Worm (Caenorhabditis elegans) whole organism, young adult: ENCODE data around the gene C32D5.14.

Source experiments
- B0019.2 ChIP-seq: fragments of 200-800 bp; sonication (Bioruptor generic); conservative IDR thresholded peaks from 2 replicates; pipeline ENCODE4 v1.3.6; 2022; ENCODE audit warnings: missing genetic modification reagents, missing genetic modification characterization, missing compliant biosample characterization
- B0035.1 ChIP-seq: sonication (generic microtip); optimal IDR thresholded peaks from 2 replicates; lab custom pipeline; 2016; ENCODE audit warnings: missing genetic modification characterization, mild to moderate bottlenecking, missing compliant biosample characterization, missing genotype, missing genetic modification reagents
- C17E4.6 ChIP-seq: fragments of 200-800 bp; sonication (Bioruptor generic); IDR thresholded peaks from 2 replicates; pipeline ENCODE4 v1.3.6; 2022; ENCODE audit warnings: missing genetic modification reagents, missing genetic modification characterization, missing compliant biosample characterization
- F22D6.2 ChIP-seq: sonication (generic microtip); optimal IDR thresholded peaks from 2 replicates; lab custom pipeline; 2016; ENCODE audit warnings: mild to moderate bottlenecking, missing genetic modification characterization, missing compliant biosample characterization
- F23B12.7 ChIP-seq: sonication (generic microtip); optimal IDR thresholded peaks from 2 replicates; lab custom pipeline; 2017; ENCODE audit warnings: missing genetic modification characterization, mild to moderate bottlenecking, missing compliant biosample characterization, antibody characterized with exemption, moderate library complexity; ENCODE audit not compliant: insufficient read depth
- F37B4.10 ChIP-seq: fragments of 200-800 bp; sonication (Bioruptor generic); IDR thresholded peaks from 2 replicates; pipeline ENCODE4 v1.3.6; 2022; ENCODE audit warnings: missing genetic modification characterization, missing compliant biosample characterization
- F52B5.7 ChIP-seq: sonication (generic microtip); optimal IDR thresholded peaks from 2 replicates; lab custom pipeline; 2016; ENCODE audit warnings: mild to moderate bottlenecking, missing genetic modification characterization, missing compliant biosample characterization
- Y53F4B.3 ChIP-seq: fragments of 200-800 bp; sonication (Bioruptor generic); IDR thresholded peaks from 2 replicates; pipeline ENCODE4 v1.3.6; 2022; ENCODE audit warnings: missing genetic modification reagents, missing genetic modification characterization, missing compliant biosample characterization
- Y53G8AR.9 ChIP-seq: fragments of 200-800 bp; sonication (Bioruptor generic); conservative IDR thresholded peaks from 2 replicates; pipeline ENCODE4 v1.3.6; 2022; ENCODE audit warnings: missing genetic modification reagents, missing genetic modification characterization, missing compliant biosample characterization
- Y95B8A.8 ChIP-seq: fragments of 200-800 bp; sonication (Bioruptor generic); IDR thresholded peaks from 2 replicates; pipeline ENCODE4 v1.3.6; 2022; ENCODE audit warnings: missing genetic modification reagents, missing genetic modification characterization, missing compliant biosample characterization
- akir-1 ChIP-seq: fragments of 200-800 bp; sonication (Bioruptor generic); optimal IDR thresholded peaks from 2 replicates; lab custom pipeline; 2018; ENCODE audit warnings: mild to moderate bottlenecking, missing genetic modification characterization, moderate library complexity, missing compliant biosample characterization
- ama-1 ChIP-seq, 3 experiments: fragments of 150-350 bp in 1 of 3; sonication (generic microtip) in 2 of 3; optimal IDR thresholded peaks; 2 replicates each; lab custom pipeline; 2014 to 2018; ENCODE audit warnings: missing biosample characterization in 2 of 3, missing genetic modification characterization in 2 of 3, missing genetic modification reagents in 2 of 3
- aptf-2 ChIP-seq: fragments of 200-800 bp; sonication (Bioruptor generic); conservative IDR thresholded peaks from 2 replicates; pipeline ENCODE4 v1.3.6; 2022; ENCODE audit warnings: missing genetic modification reagents, missing genetic modification characterization, missing compliant biosample characterization
- atf-7 ChIP-seq: sonication (generic microtip); optimal IDR thresholded peaks from 2 replicates; lab custom pipeline; 2017; ENCODE audit warnings: mild to moderate bottlenecking, missing genetic modification characterization, missing compliant biosample characterization
- attf-5 ChIP-seq: fragments of 200-800 bp; sonication (Bioruptor generic); optimal IDR thresholded peaks from 2 replicates; lab custom pipeline; 2018; ENCODE audit warnings: mild to moderate bottlenecking, missing genetic modification characterization, missing compliant biosample characterization
- attf-6 ChIP-seq: fragments of 200-800 bp; sonication (Bioruptor generic); IDR thresholded peaks from 2 replicates; pipeline ENCODE4 v1.3.6; 2022; ENCODE audit warnings: missing genetic modification reagents, missing genetic modification characterization, missing compliant biosample characterization
- bed-2 ChIP-seq: fragments of 200-800 bp; sonication (Bioruptor generic); IDR thresholded peaks from 2 replicates; pipeline ENCODE4 v1.3.6; 2022; ENCODE audit warnings: missing genetic modification reagents, missing genetic modification characterization, missing compliant biosample characterization
- ccch-3 ChIP-seq: fragments of 200-800 bp; sonication (Bioruptor generic); optimal IDR thresholded peaks from 2 replicates; lab custom pipeline; 2018; ENCODE audit warnings: mild to moderate bottlenecking, missing genetic modification characterization, missing compliant biosample characterization
- ceh-100 ChIP-seq: fragments of 200-800 bp; sonication (Bioruptor generic); IDR thresholded peaks from 2 replicates; pipeline ENCODE4 v1.3.6; 2022; ENCODE audit warnings: missing genetic modification reagents, missing genetic modification characterization, missing compliant biosample characterization
- ceh-58 ChIP-seq: fragments of 200-800 bp; sonication (Bioruptor generic); IDR thresholded peaks from 2 replicates; pipeline ENCODE4 v1.3.6; 2022; ENCODE audit warnings: missing genetic modification characterization, missing compliant biosample characterization
- ceh-91 ChIP-seq: fragments of 200-800 bp; sonication (Bioruptor generic); IDR thresholded peaks from 2 replicates; pipeline ENCODE4 v1.3.6; 2022; ENCODE audit warnings: missing genetic modification reagents, missing genetic modification characterization, missing compliant biosample characterization
- dox-1 ChIP-seq: fragments of 200-800 bp; sonication (Bioruptor generic); IDR thresholded peaks from 2 replicates; pipeline ENCODE4 v1.3.6; 2022; ENCODE audit warnings: missing genetic modification reagents, missing genetic modification characterization, missing compliant biosample characterization
- efl-1 ChIP-seq: fragments of 150-350 bp; optimal IDR thresholded peaks from 2 replicates; lab custom pipeline; 2014; ENCODE audit warnings: missing biosample characterization, missing genetic modification reagents, missing genetic modification characterization
- egl-18 ChIP-seq: fragments of 200-800 bp; sonication (Bioruptor generic); IDR thresholded peaks from 2 replicates; pipeline ENCODE4 v1.3.6; 2022; ENCODE audit warnings: missing genetic modification reagents, missing genetic modification characterization, missing compliant biosample characterization
- egrh-3 ChIP-seq: fragments of 200-800 bp; sonication (Bioruptor generic); IDR thresholded peaks from 2 replicates; pipeline ENCODE4 v1.3.6; 2022; ENCODE audit warnings: missing genetic modification reagents, missing genetic modification characterization, missing compliant biosample characterization
- ekl-4 ChIP-seq: fragments of 200-800 bp; sonication (Bioruptor generic); IDR thresholded peaks from 2 replicates; pipeline ENCODE4 v1.3.6; 2022; ENCODE audit warnings: missing genetic modification reagents, missing genetic modification characterization, missing compliant biosample characterization
- hrde-1 ChIP-seq: sonication (generic microtip); optimal IDR thresholded peaks from 2 replicates; lab custom pipeline; 2016; ENCODE audit warnings: missing genetic modification characterization, mild to moderate bottlenecking, missing compliant biosample characterization, moderate library complexity, missing genotype, missing genetic modification reagents, borderline replicate concordance
- let-526 ChIP-seq: fragments of 200-800 bp; sonication (Bioruptor generic); IDR thresholded peaks from 2 replicates; pipeline ENCODE4 v1.3.6; 2022; ENCODE audit warnings: missing genetic modification reagents, missing genetic modification characterization, missing compliant biosample characterization
- lin-26 ChIP-seq: fragments of 200-800 bp; sonication (Bioruptor generic); IDR thresholded peaks from 2 replicates; pipeline ENCODE4 v1.3.6; 2022; ENCODE audit warnings: missing genetic modification reagents, missing genetic modification characterization, missing compliant biosample characterization
- lin-35 ChIP-seq, 3 experiments: fragments of 150-350 bp in 2 of 3; sonication (generic microtip) in 1 of 3; optimal IDR thresholded peaks; 2 replicates each; lab custom pipeline; 2014 to 2018; ENCODE audit warnings: missing biosample characterization in 3 of 3, missing genetic modification characterization in 3 of 3, missing genetic modification reagents in 3 of 3
- lin-54 ChIP-seq: fragments of 200-800 bp; sonication (Bioruptor generic); optimal IDR thresholded peaks from 2 replicates; lab custom pipeline; 2018; ENCODE audit warnings: mild to moderate bottlenecking, missing genetic modification characterization, missing compliant biosample characterization
- lir-1 ChIP-seq: fragments of 200-800 bp; sonication (Bioruptor generic); conservative IDR thresholded peaks from 2 replicates; pipeline ENCODE4 v1.3.6; 2022; ENCODE audit warnings: missing genetic modification reagents, missing genetic modification characterization, missing compliant biosample characterization
- mes-4 ChIP-seq: sonication (generic microtip); optimal IDR thresholded peaks from 2 replicates; lab custom pipeline; 2016; ENCODE audit warnings: missing genotype, missing genetic modification characterization, missing compliant biosample characterization
- nfya-2 ChIP-seq: fragments of 200-800 bp; sonication (Bioruptor generic); IDR thresholded peaks from 2 replicates; pipeline ENCODE4 v1.3.6; 2022; ENCODE audit warnings: missing genetic modification reagents, missing genetic modification characterization, missing compliant biosample characterization
- nhr-120 ChIP-seq: fragments of 200-800 bp; sonication (Bioruptor generic); IDR thresholded peaks from 2 replicates; pipeline ENCODE4 v1.3.6; 2022; ENCODE audit warnings: missing genetic modification characterization, missing compliant biosample characterization
- nhr-179 ChIP-seq: sonication (generic microtip); optimal IDR thresholded peaks from 2 replicates; lab custom pipeline; 2016; ENCODE audit warnings: mild to moderate bottlenecking, missing genetic modification characterization, missing compliant biosample characterization
- nhr-27 ChIP-seq: fragments of 200-800 bp; sonication (Bioruptor generic); optimal IDR thresholded peaks from 2 replicates; lab custom pipeline; 2018; ENCODE audit warnings: mild to moderate bottlenecking, missing genetic modification characterization, moderate library complexity, missing compliant biosample characterization
- nhr-80 ChIP-seq: sonication (generic microtip); optimal IDR thresholded peaks from 2 replicates; lab custom pipeline; 2016; ENCODE audit warnings: missing genetic modification characterization, missing compliant biosample characterization
- pbrm-1 ChIP-seq: fragments of 200-800 bp; sonication (Bioruptor generic); IDR thresholded peaks from 2 replicates; pipeline ENCODE4 v1.3.6; 2022; ENCODE audit warnings: missing genetic modification reagents, missing genetic modification characterization, missing compliant biosample characterization
- rcor-1 ChIP-seq: fragments of 200-800 bp; sonication (Bioruptor generic); IDR thresholded peaks from 2 replicates; pipeline ENCODE4 v1.3.6; 2022; ENCODE audit warnings: missing genetic modification reagents, missing genetic modification characterization, missing compliant biosample characterization
- repo-1 ChIP-seq: sonication (generic microtip); optimal IDR thresholded peaks from 2 replicates; lab custom pipeline; 2017; ENCODE audit warnings: mild to moderate bottlenecking, missing genetic modification characterization, missing compliant biosample characterization
- sdz-38 ChIP-seq: sonication (generic microtip); optimal IDR thresholded peaks from 2 replicates; lab custom pipeline; 2016; ENCODE audit warnings: missing genotype, missing genetic modification characterization, missing compliant biosample characterization
- snpc-1.3 ChIP-seq: sonication (generic microtip); optimal IDR thresholded peaks from 2 replicates; lab custom pipeline; 2017; ENCODE audit warnings: missing genetic modification characterization, mild to moderate bottlenecking, missing compliant biosample characterization, antibody characterized with exemption, moderate library complexity, missing genotype, missing genetic modification reagents; ENCODE audit not compliant: insufficient read depth
- somi-1 ChIP-seq: fragments of 200-800 bp; sonication (Bioruptor generic); optimal IDR thresholded peaks from 2 replicates; lab custom pipeline; 2018; ENCODE audit warnings: mild to moderate bottlenecking, missing genetic modification characterization, missing compliant biosample characterization
- tlf-1 ChIP-seq: fragments of 200-800 bp; sonication (Bioruptor generic); optimal IDR thresholded peaks from 2 replicates; lab custom pipeline; 2018; ENCODE audit warnings: mild to moderate bottlenecking, missing genetic modification characterization, missing compliant biosample characterization
- unc-62 ChIP-seq: fragments of 150-350 bp; optimal IDR thresholded peaks from 2 replicates; lab custom pipeline; 2014; ENCODE audit warnings: missing biosample characterization, missing genetic modification reagents, missing genetic modification characterization
- ztf-3 ChIP-seq: fragments of 200-800 bp; sonication (Bioruptor generic); optimal IDR thresholded peaks from 2 replicates; lab custom pipeline; 2018; ENCODE audit warnings: mild to moderate bottlenecking, missing genetic modification characterization, missing compliant biosample characterization
- ztf-6 ChIP-seq: fragments of 200-800 bp; sonication (Bioruptor generic); IDR thresholded peaks from 2 replicates; pipeline ENCODE4 v1.3.6; 2022; ENCODE audit warnings: missing genetic modification reagents, missing genetic modification characterization, missing compliant biosample characterization

Gene C32D5.14

DNA sequence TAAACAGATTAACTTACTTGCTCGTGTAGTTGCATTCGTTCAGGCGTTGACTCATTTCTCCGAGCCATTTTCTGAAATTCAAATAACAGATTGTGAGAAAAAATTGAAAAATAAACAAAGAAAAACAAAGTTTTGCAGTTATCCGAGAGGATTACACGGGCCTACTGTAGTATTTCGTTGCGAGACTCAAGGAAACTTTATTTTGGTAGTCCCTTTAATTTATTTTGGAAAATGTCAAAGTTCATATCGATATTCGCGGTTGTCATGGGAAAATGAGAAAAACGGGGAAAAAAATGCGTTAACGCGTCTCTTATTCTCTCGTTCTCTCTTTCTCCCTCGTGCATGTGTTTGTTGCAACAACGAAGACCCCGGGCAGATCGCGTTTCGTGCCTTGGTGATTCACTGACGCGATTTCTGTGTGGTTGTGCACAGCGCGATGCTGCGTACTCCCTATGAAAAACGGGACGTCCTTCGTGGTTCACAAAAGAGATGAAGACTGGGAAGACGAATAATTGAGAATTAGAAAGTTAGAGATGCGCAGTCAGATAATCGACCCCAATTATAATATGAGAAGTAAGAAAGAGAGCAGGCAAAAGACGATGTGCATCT, 4.0 kb upstream of the C32D5.14 start, which contains the start of gene set-4 (continued):
- TF ChIP-seq efl-1 (GFP tag; lab: Kevin White, UChicago): peak; percentile 58
- peak; percentile 84 for TF ChIP-seq ekl-4
- peak; percentile 79 for TF ChIP-seq rcor-1
- TF ChIP-seq B0035.1 (tag; lab: Kevin White, UChicago): no peak
- TF ChIP-seq ccch-3 (GFP tag; lab: Kevin White, UChicago): no peak
- no peak for TF ChIP-seq nhr-27
- peak; percentile 85 for TF ChIP-seq F23B12.7
- TF ChIP-seq B0019.2 (GFP tag; lab: Robert Waterston, UW): no peak; the same call in 1 of the 2 replicates
- TF ChIP-seq ceh-58: no peak
- TF ChIP-seq Y53F4B.3 (GFP tag; lab: Robert Waterston, UW): no peak
- no peak for TF ChIP-seq F52B5.7 (tag; lab: Kevin White, UChicago)
- no peak for TF ChIP-seq egrh-3 (GFP tag; lab: Robert Waterston, UW)
- TF ChIP-seq attf-5 (GFP tag; lab: Kevin White, UChicago): peak; percentile 95
- no peak for TF ChIP-seq F37B4.10 (GFP tag; lab: Robert Waterston, UW)
- no peak for TF ChIP-seq hrde-1 (tag; lab: Kevin White, UChicago)
- no peak for TF ChIP-seq bed-2 (GFP tag; lab: Robert Waterston, UW)
- TF ChIP-seq egl-18: peak; percentile 55; the same call in 1 of the 2 replicates
- TF ChIP-seq F22D6.2: peak; percentile 44
- no peak for TF ChIP-seq nhr-120 (GFP tag; lab: Robert Waterston, UW)
- peak in 2 of 3 experiments; percentile 28 to 90 for TF ChIP-seq lin-35 (GFP tag; optimal IDR thresholded peaks at IDR 0.05; lab: Kevin White, UChicago)
- no peak for TF ChIP-seq attf-6 (GFP tag; lab: Robert Waterston, UW)
- TF ChIP-seq Y53G8AR.9 (GFP tag; lab: Robert Waterston, UW): peak; percentile 82
- no peak for TF ChIP-seq aptf-2 (GFP tag; lab: Robert Waterston, UW)
- no peak for TF ChIP-seq ztf-3 (GFP tag; lab: Kevin White, UChicago)
- peak; percentile 60; the same call in 1 of the 2 replicates for TF ChIP-seq lir-1
- no peak for TF ChIP-seq mes-4 (tag; lab: Kevin White, UChicago)
- TF ChIP-seq lin-26 (GFP tag; lab: Robert Waterston, UW): no peak
- TF ChIP-seq let-526: 0 out of 2 replicates have a peak, but pooled peaks have one; percentile 51
- peak; percentile 93 for TF ChIP-seq dox-1 (GFP tag; lab: Robert Waterston, UW)
- peak; percentile 42; the same call in 1 of the 2 replicates for TF ChIP-seq C17E4.6
- TF ChIP-seq ceh-100 (GFP tag; lab: Robert Waterston, UW): peak; percentile 77
- TF ChIP-seq atf-7 (tag; lab: Kevin White, UChicago): peak; percentile 77
- no peak for TF ChIP-seq ama-1 (optimal IDR thresholded peaks at IDR 0.05; lab: Kevin White, UChicago)
- TF ChIP-seq ama-1 (GFP tag; optimal IDR thresholded peaks at IDR 0.05; lab: Kevin White, UChicago): no peak
- TF ChIP-seq somi-1 (GFP tag; lab: Kevin White, UChicago): peak; percentile 56
- TF ChIP-seq nfya-2: no peak
- peak; percentile 73 for TF ChIP-seq repo-1 (tag; lab: Kevin White, UChicago)
- peak; percentile 78 for TF ChIP-seq lin-54 (GFP tag; lab: Kevin White, UChicago)
- TF ChIP-seq snpc-1.3: no peak
- TF ChIP-seq ceh-91: peak; percentile 50; the same call in 1 of the 2 replicates
- TF ChIP-seq akir-1 (GFP tag; lab: Kevin White, UChicago): no peak
- peak; percentile 60 for TF ChIP-seq tlf-1 (GFP tag; lab: Kevin White, UChicago)
- TF ChIP-seq pbrm-1 (GFP tag; lab: Robert Waterston, UW): peak; percentile 86
- TF ChIP-seq nhr-80 (tag; lab: Kevin White, UChicago): peak; percentile 97
- TF ChIP-seq unc-62 (GFP tag; lab: Kevin White, UChicago): no peak
- TF ChIP-seq sdz-38: no peak
- no peak for TF ChIP-seq ztf-6 (GFP tag; lab: Robert Waterston, UW)
- TF ChIP-seq Y95B8A.8 (GFP tag; lab: Robert Waterston, UW): no peak
- TF ChIP-seq nhr-179: no peak
